Fruit fly (Drosophila melanogaster) whole organism, embryonic: ENCODE measurements around the gene timeout.
A peak's percentile ranks its signal among the peaks of the same experiment; 100 is the strongest.

Experiments
- Aef1 ChIP-seq: fragments of 200-800 bp; sonication (Bioruptor generic); IDR thresholded peaks from 3 replicates; pipeline ENCODE4 v1.3.6; 2022; ENCODE audit warnings: missing biosample characterization, missing genetic modification characterization
- BEAF-32 ChIP-seq: fragments of 200-800 bp; sonication (Bioruptor generic); optimal IDR thresholded peaks from 3 replicates; lab custom pipeline; 2017; ENCODE audit warnings: missing biosample characterization, missing genetic modification characterization, mild to moderate bottlenecking, moderate library complexity, missing genetic modification reagents
- CG10431 ChIP-seq: fragments of 200-800 bp; sonication (Bioruptor generic); optimal IDR thresholded peaks from 3 replicates; lab custom pipeline; 2018; ENCODE audit warnings: missing biosample characterization, mild to moderate bottlenecking, missing genetic modification characterization
- CG10654 ChIP-seq: fragments of 200-800 bp; sonication (Bioruptor generic); optimal IDR thresholded peaks from 2 replicates; lab custom pipeline; 2016; ENCODE audit warnings: missing biosample characterization, missing genetic modification characterization
- CG12299 ChIP-seq: fragments of 200-800 bp; sonication (Bioruptor generic); optimal IDR thresholded peaks from 2 replicates; lab custom pipeline; 2018; ENCODE audit warnings: missing biosample characterization, mild to moderate bottlenecking, missing genetic modification characterization
- CG14667 ChIP-seq: fragments of 200-800 bp; sonication (Bioruptor generic); IDR thresholded peaks from 2 replicates; pipeline ENCODE4 v1.3.6; 2022; ENCODE audit warnings: missing biosample characterization, missing genetic modification characterization
- CG14965 ChIP-seq: fragments of 200-800 bp; sonication (Bioruptor generic); optimal IDR thresholded peaks from 2 replicates; lab custom pipeline; 2016; ENCODE audit warnings: missing biosample characterization, missing genetic modification characterization, borderline replicate concordance
- CG1602 ChIP-seq: fragments of 200-800 bp; sonication (Bioruptor generic); optimal IDR thresholded peaks from 3 replicates; lab custom pipeline; 2016; ENCODE audit warnings: missing biosample characterization, missing genetic modification characterization
- CG16779 ChIP-seq: fragments of 200-800 bp; sonication (Bioruptor generic); IDR thresholded peaks from 2 replicates; pipeline ENCODE4 v1.3.6; 2022; ENCODE audit warnings: missing biosample characterization, missing genetic modification characterization
- CG17912 ChIP-seq: fragments of 200-800 bp; sonication (Bioruptor generic); optimal IDR thresholded peaks from 2 replicates; lab custom pipeline; 2018; ENCODE audit warnings: missing biosample characterization, mild to moderate bottlenecking, missing genetic modification characterization
- CG1832 ChIP-seq: fragments of 200-800 bp; sonication (Bioruptor generic); optimal IDR thresholded peaks from 2 replicates; lab custom pipeline; 2017; ENCODE audit warnings: missing biosample characterization, mild to moderate bottlenecking, missing genetic modification characterization, inconsistent platforms
- CG18599 ChIP-seq: fragments of 200-800 bp; sonication (Bioruptor generic); optimal IDR thresholded peaks from 3 replicates; lab custom pipeline; 2017; ENCODE audit warnings: missing biosample characterization, missing genetic modification characterization, mild to moderate bottlenecking, moderate library complexity, missing genetic modification reagents
- CG2875 ChIP-seq: fragments of 200-800 bp; sonication (Bioruptor generic); optimal IDR thresholded peaks from 2 replicates; lab custom pipeline; 2017; ENCODE audit warnings: missing biosample characterization, mild to moderate bottlenecking, missing genetic modification characterization, missing genetic modification reagents
- CG32532 ChIP-seq: fragments of 200-800 bp; sonication (Bioruptor generic); IDR thresholded peaks from 2 replicates; pipeline ENCODE4 v1.3.6; 2022; ENCODE audit warnings: missing biosample characterization, missing genetic modification characterization
- CG33557 ChIP-seq: fragments of 200-800 bp; sonication (Bioruptor generic); optimal IDR thresholded peaks from 2 replicates; lab custom pipeline; 2019; ENCODE audit warnings: missing biosample characterization, mild to moderate bottlenecking, missing genetic modification characterization, moderate library complexity
- CG6254 ChIP-seq: fragments of 200-800 bp; sonication (Bioruptor generic); optimal IDR thresholded peaks from 3 replicates; lab custom pipeline; 2017; ENCODE audit warnings: mild to moderate bottlenecking, missing biosample characterization, missing genetic modification reagents, missing genetic modification characterization
- CG8944 ChIP-seq: fragments of 200-800 bp; sonication (Bioruptor generic); optimal IDR thresholded peaks from 3 replicates; lab custom pipeline; 2016; ENCODE audit warnings: missing biosample characterization, missing genetic modification characterization
- Dek ChIP-seq: fragments of 200-800 bp; sonication (Bioruptor generic); optimal IDR thresholded peaks from 3 replicates; lab custom pipeline; 2019; ENCODE audit warnings: missing biosample characterization, mild to moderate bottlenecking, missing genetic modification characterization, moderate library complexity
- Dfd ChIP-seq, 2 experiments: fragments of >200 bp; optimal IDR thresholded peaks; 2 replicates each; lab custom pipeline; 2017; ENCODE audit warnings: missing biosample characterization in 2 of 2, missing genetic modification characterization in 2 of 2
- Dll ChIP-seq: fragments of 200-800 bp; sonication (Bioruptor generic); IDR thresholded peaks from 4 replicates; pipeline ENCODE4 v1.3.6; 2022; ENCODE audit warnings: missing biosample characterization, missing genetic modification characterization; ENCODE audit not compliant: partially characterized antibody
- Dp ChIP-seq: fragments of 200-800 bp; sonication (Bioruptor generic); optimal IDR thresholded peaks from 2 replicates; lab custom pipeline; 2018; ENCODE audit warnings: missing biosample characterization, mild to moderate bottlenecking, missing genetic modification characterization, moderate library complexity
- Ets65A ChIP-seq: fragments of 200-800 bp; sonication (Bioruptor generic); peaks from one replicate; lab custom pipeline; 2016; ENCODE audit warnings: missing biosample characterization, missing genetic modification characterization
- Hey ChIP-seq: fragments of 200-800 bp; sonication (Bioruptor generic); optimal IDR thresholded peaks from 3 replicates; lab custom pipeline; 2018; ENCODE audit warnings: missing biosample characterization, mild to moderate bottlenecking, missing genetic modification characterization
- HmgD ChIP-seq: fragments of 200-800 bp; sonication (Bioruptor generic); optimal IDR thresholded peaks from 3 replicates; lab custom pipeline; 2016; ENCODE audit warnings: missing biosample characterization, missing genetic modification characterization
- Jarid2 ChIP-seq: fragments of 200-800 bp; sonication (Bioruptor generic); optimal IDR thresholded peaks from 3 replicates; lab custom pipeline; 2017; ENCODE audit warnings: mild to moderate bottlenecking, missing biosample characterization, missing genetic modification reagents, missing genetic modification characterization
- Mrtf ChIP-seq: fragments of 200-800 bp; sonication (Bioruptor generic); IDR thresholded peaks from 3 replicates; pipeline ENCODE4 v1.3.6; 2022; ENCODE audit warnings: missing biosample characterization, missing genetic modification characterization
- NFAT ChIP-seq: fragments of 200-800 bp; sonication (Bioruptor generic); IDR thresholded peaks from 2 replicates; pipeline ENCODE4 v1.3.6; 2022; ENCODE audit warnings: missing biosample characterization, missing genetic modification characterization
- Opbp ChIP-seq: fragments of 200-800 bp; sonication (Bioruptor generic); IDR thresholded peaks from 3 replicates; pipeline ENCODE4 v1.3.6; 2022; ENCODE audit warnings: missing biosample characterization, missing genetic modification characterization; ENCODE audit not compliant: partially characterized antibody
- Rfx ChIP-seq: fragments of 200-800 bp; sonication (Bioruptor generic); IDR thresholded peaks from 2 replicates; pipeline ENCODE4 v1.3.6; 2022; ENCODE audit warnings: missing biosample characterization, missing genetic modification characterization
- Rx ChIP-seq: fragments of 200-800 bp; sonication (Bioruptor generic); IDR thresholded peaks from 2 replicates; pipeline ENCODE4 v1.3.6; 2022; ENCODE audit warnings: missing biosample characterization, missing genetic modification characterization
- Sry-β ChIP-seq: fragments of 200-800 bp; sonication (Bioruptor generic); optimal IDR thresholded peaks from 2 replicates; lab custom pipeline; 2018; ENCODE audit warnings: missing biosample characterization, mild to moderate bottlenecking, missing genetic modification characterization, moderate library complexity
- ac ChIP-seq: fragments of 200-800 bp; sonication (Bioruptor generic); optimal IDR thresholded peaks from 3 replicates; lab custom pipeline; 2017; ENCODE audit warnings: missing biosample characterization, mild to moderate bottlenecking, missing genetic modification characterization
- amos ChIP-seq: fragments of 200-800 bp; sonication (Bioruptor generic); IDR thresholded peaks from 2 replicates; pipeline ENCODE4 v1.3.6; 2022; ENCODE audit warnings: missing biosample characterization, missing genetic modification characterization; ENCODE audit not compliant: partially characterized antibody
- aop ChIP-seq: fragments of 200-800 bp; sonication (Bioruptor generic); IDR thresholded peaks from 2 replicates; pipeline ENCODE4 v1.3.6; 2022; ENCODE audit warnings: missing biosample characterization, missing genetic modification characterization
- ash1 ChIP-seq: fragments of 200-800 bp; sonication (Bioruptor generic); optimal IDR thresholded peaks from 2 replicates; lab custom pipeline; 2018; ENCODE audit warnings: missing biosample characterization, mild to moderate bottlenecking, missing genetic modification characterization
- ato ChIP-seq: fragments of 200-800 bp; sonication (Bioruptor generic); IDR thresholded peaks from 2 replicates; pipeline ENCODE4 v1.3.6; 2022; ENCODE audit warnings: missing biosample characterization, missing genetic modification characterization; ENCODE audit not compliant: partially characterized antibody
- bab2 ChIP-seq: fragments of 200-800 bp; sonication (Bioruptor generic); optimal IDR thresholded peaks from 2 replicates; lab custom pipeline; 2016; ENCODE audit warnings: missing biosample characterization, missing genetic modification characterization
- bbx ChIP-seq: fragments of 200-800 bp; sonication (Bioruptor generic); IDR thresholded peaks from 2 replicates; pipeline ENCODE4 v1.3.6; 2022; ENCODE audit warnings: missing biosample characterization, missing genetic modification characterization; ENCODE audit not compliant: partially characterized antibody
- dmrt99B ChIP-seq: fragments of 200-800 bp; sonication (Bioruptor generic); optimal IDR thresholded peaks from 2 replicates; lab custom pipeline; 2018; ENCODE audit warnings: missing biosample characterization, mild to moderate bottlenecking, missing genetic modification characterization, moderate library complexity
- fd102C ChIP-seq: fragments of 200-800 bp; sonication (Bioruptor generic); optimal IDR thresholded peaks from 2 replicates; lab custom pipeline; 2018; ENCODE audit warnings: missing biosample characterization, mild to moderate bottlenecking, missing genetic modification characterization, moderate library complexity
- gfzf ChIP-seq: fragments of 200-800 bp; sonication (Bioruptor generic); optimal IDR thresholded peaks from 2 replicates; lab custom pipeline; 2016; ENCODE audit warnings: missing biosample characterization, mild to moderate bottlenecking, missing genetic modification characterization, moderate library complexity
- grau ChIP-seq: fragments of 200-800 bp; optimal IDR thresholded peaks from 3 replicates; lab custom pipeline; 2019; ENCODE audit warnings: missing biosample characterization, mild to moderate bottlenecking, missing genetic modification characterization, moderate library complexity
- ind ChIP-seq: fragments of 200-800 bp; sonication (Bioruptor generic); optimal IDR thresholded peaks from 3 replicates; lab custom pipeline; 2016; ENCODE audit warnings: missing biosample characterization, missing genetic modification characterization
- pros ChIP-seq: fragments of 200-800 bp; sonication (Bioruptor generic); optimal IDR thresholded peaks from 3 replicates; lab custom pipeline; 2019; ENCODE audit warnings: missing biosample characterization, mild to moderate bottlenecking, missing genetic modification characterization, moderate library complexity
- row ChIP-seq: fragments of 200-800 bp; sonication (Bioruptor generic); IDR thresholded peaks from 3 replicates; pipeline ENCODE4 v1.3.6; 2022; ENCODE audit warnings: missing biosample characterization, missing genetic modification characterization
- slou ChIP-seq: fragments of 200-800 bp; sonication (Bioruptor generic); optimal IDR thresholded peaks from 3 replicates; lab custom pipeline; 2016; ENCODE audit warnings: missing biosample characterization, missing genetic modification characterization
- slp2 ChIP-seq: fragments of 200-800 bp; sonication (Bioruptor generic); optimal IDR thresholded peaks from 2 replicates; lab custom pipeline; 2016; ENCODE audit warnings: missing biosample characterization, missing genetic modification characterization
- tio ChIP-seq: fragments of 200-800 bp; sonication (Bioruptor generic); optimal IDR thresholded peaks from 2 replicates; lab custom pipeline; 2017; ENCODE audit warnings: missing biosample characterization, missing genetic modification characterization, inconsistent platforms
- vvl ChIP-seq: fragments of 200-800 bp; sonication (Bioruptor generic); IDR thresholded peaks from 2 replicates; pipeline ENCODE4 v1.3.6; 2022; ENCODE audit warnings: missing biosample characterization, missing genetic modification characterization
- wor ChIP-seq: fragments of 200-800 bp; sonication (Bioruptor generic); IDR thresholded peaks from 2 replicates; pipeline ENCODE4 v1.3.6; 2022; ENCODE audit warnings: missing biosample characterization, missing genetic modification characterization
- zfh2 ChIP-seq: fragments of 200-800 bp; sonication (Bioruptor generic); optimal IDR thresholded peaks from 2 replicates; lab custom pipeline; 2016; ENCODE audit warnings: missing biosample characterization, missing genetic modification characterization

timeout gene

dm6 chr3R:13088395-13088794 lies at the start of gene timeout (continued):
- TF ChIP-seq amos (GFP tag; lab: Robert Waterston, UW) (peak; percentile 71), gfzf (GFP tag; lab: Kevin White, UChicago) (peak; percentile 45), bab2 (GFP tag; lab: Kevin White, UChicago) (no peak), slp2 (GFP tag; lab: Kevin White, UChicago) (no peak), CG17912 (GFP tag; lab: Kevin White, UChicago) (no peak), Rx (no peak), Mrtf (no peak), ind (GFP tag; lab: Kevin White, UChicago) (no peak), tio (no peak), grau (tag; lab: Kevin White, UChicago) (peak; percentile 3), bbx (GFP tag; lab: Robert Waterston, UW) (peak; percentile 70), CG1602 (GFP tag; lab: Kevin White, UChicago) (no peak), Ets65A (GFP tag; lab: Kevin White, UChicago) (no peak), Rfx (GFP tag; lab: Robert Waterston, UW) (no peak), Dek (no peak), ato (GFP tag; lab: Robert Waterston, UW) (peak; percentile 62; the same call in 1 of the 2 replicates), CG14667 (no peak), ac (GFP tag; lab: Kevin White, UChicago) (no peak), Sry-β (GFP tag; lab: Kevin White, UChicago) (no peak), Dp (GFP tag; lab: Kevin White, UChicago) (peak; percentile 86), CG12299 (tag; lab: Kevin White, UChicago) (no peak), CG10431 (GFP tag; lab: Kevin White, UChicago) (no peak), HmgD (GFP tag; lab: Kevin White, UChicago) (no peak), CG1832 (GFP tag; lab: Kevin White, UChicago) (no peak), CG32532 (GFP tag; lab: Robert Waterston, UW) (no peak), CG10654 (GFP tag; lab: Kevin White, UChicago) (no peak), NFAT (GFP tag; lab: Robert Waterston, UW) (no peak), CG14965 (GFP tag; lab: Kevin White, UChicago) (no peak), slou (GFP tag; lab: Kevin White, UChicago) (no peak), CG6254 (no peak), CG16779 (GFP tag; lab: Robert Waterston, UW) (no peak), CG18599 (GFP tag; lab: Kevin White, UChicago) (no peak), zfh2 (GFP tag; lab: Kevin White, UChicago) (no peak), fd102C (GFP tag; lab: Kevin White, UChicago) (peak; percentile 26), Jarid2 (GFP tag; lab: Kevin White, UChicago) (no peak), CG2875 (GFP tag; lab: Kevin White, UChicago) (no peak), Hey (no peak), wor (GFP tag; lab: Robert Waterston, UW) (no peak), vvl (peak; percentile 88), CG8944 (GFP tag; lab: Kevin White, UChicago) (no peak), Dfd (GFP tag; optimal IDR thresholded peaks at IDR 0.05; lab: Kevin White, UChicago) (no peak), pros (no peak), Aef1 (GFP tag; lab: Robert Waterston, UW) (no peak), CG33557 (GFP tag; lab: Kevin White, UChicago) (no peak), BEAF-32 (GFP tag; lab: Kevin White, UChicago) (peak; percentile 75), row (no peak; the same call in 2 of the 3 replicates), ash1 (no peak), Dll (GFP tag; lab: Robert Waterston, UW) (peak; percentile 80), Opbp (GFP tag; lab: Robert Waterston, UW) (peak; percentile 77; the same call in 2 of the 3 replicates), aop (GFP tag; lab: Robert Waterston, UW) (no peak), dmrt99B (no peak)
